Fruit fly (Drosophila melanogaster): Measurements from ENCODE around the gene Cpsf6.

Gene Cpsf6

dm6 chr3L:8315141-8315816 lies at the start of gene Cpsf6:
Gene Cpsf6 (minus strand): TSS chr3L:8315502.
- TF ChIP-seq tap (tag; optimal IDR thresholded peaks at IDR 0.05): no peak
- peak; percentile 79 for TF ChIP-seq gem (tag; optimal IDR thresholded peaks at IDR 0.05)
- TF ChIP-seq row (GFP tag; IDR thresholded peaks at IDR 0.05): peak; percentile 85
- TF ChIP-seq ac (GFP tag; optimal IDR thresholded peaks at IDR 0.05): no peak
- no peak for TF ChIP-seq tll (GFP tag; optimal IDR thresholded peaks at IDR 0.05)
- TF ChIP-seq dmrt11E (tag; optimal IDR thresholded peaks at IDR 0.05): peak; percentile 66
- peak; percentile 29 for TF ChIP-seq vfl (GFP tag; optimal IDR thresholded peaks at IDR 0.05)
- no peak for TF ChIP-seq CG1792 (GFP tag; optimal IDR thresholded peaks at IDR 0.05)
- TF ChIP-seq abd-A (tag; optimal IDR thresholded peaks at IDR 0.05): no peak
- TF ChIP-seq MESR4 (GFP tag; optimal IDR thresholded peaks at IDR 0.05): peak; percentile 90
- peak; percentile 77 for TF ChIP-seq Xrp1 (GFP tag; IDR thresholded peaks at IDR 0.05)
- peak; percentile 28 for TF ChIP-seq CG10543 (GFP tag; optimal IDR thresholded peaks at IDR 0.05)
- TF ChIP-seq HLHmδ (GFP tag; optimal IDR thresholded peaks at IDR 0.05): no peak
- TF ChIP-seq Bteb2 (GFP tag; optimal IDR thresholded peaks at IDR 0.05): peak; percentile 35
- no peak for TF ChIP-seq HLH4C (GFP tag; IDR thresholded peaks at IDR 0.05; ENCODE audit: partially characterized antibody)
- no peak for TF ChIP-seq gcm2 (GFP tag; optimal IDR thresholded peaks at IDR 0.05)
- TF ChIP-seq CG32767 (GFP tag; IDR thresholded peaks at IDR 0.05): peak; percentile 94
- TF ChIP-seq bbx (GFP tag; IDR thresholded peaks at IDR 0.05; ENCODE audit: partially characterized antibody): no peak
- TF ChIP-seq CG11695 (GFP tag; IDR thresholded peaks at IDR 0.05): peak; percentile 60; the same call in 2 of the 3 replicates
- TF ChIP-seq bowl (GFP tag; IDR thresholded peaks at IDR 0.05): no peak
- TF ChIP-seq CG1832 (GFP tag; optimal IDR thresholded peaks at IDR 0.05): peak; percentile 88
- TF ChIP-seq CG1602 (GFP tag; optimal IDR thresholded peaks at IDR 0.05): peak; percentile 74
- TF ChIP-seq CG8765 (GFP tag; IDR thresholded peaks at IDR 0.05): peak; percentile 50; the same call in 1 of the 2 replicates
- peak; percentile 62 for TF ChIP-seq HmgD (GFP tag; optimal IDR thresholded peaks at IDR 0.05)
- peak; percentile 31 for TF ChIP-seq mirr (GFP tag; optimal IDR thresholded peaks at IDR 0.05)
- no peak for TF ChIP-seq CG10321 (GFP tag; IDR thresholded peaks at IDR 0.05)
- no peak for TF ChIP-seq luna (GFP tag; optimal IDR thresholded peaks at IDR 0.05)
- TF ChIP-seq CG13775 (GFP tag; optimal IDR thresholded peaks at IDR 0.05): peak; percentile 43
- TF ChIP-seq kni (GFP tag; optimal IDR thresholded peaks at IDR 0.05): no peak
- no peak for TF ChIP-seq Six4 (GFP tag; optimal IDR thresholded peaks at IDR 0.05)
- TF ChIP-seq wdn (GFP tag; IDR thresholded peaks at IDR 0.05): no peak
- TF ChIP-seq lov (optimal IDR thresholded peaks at IDR 0.05): no peak
- TF ChIP-seq lov (GFP tag; IDR thresholded peaks at IDR 0.05): no peak
- TF ChIP-seq her (GFP tag; optimal IDR thresholded peaks at IDR 0.05): no peak
- TF ChIP-seq odd (GFP tag; optimal IDR thresholded peaks at IDR 0.05): no peak
- TF ChIP-seq CG16863 (GFP tag; optimal IDR thresholded peaks at IDR 0.05): peak; percentile 17
- TF ChIP-seq lola (GFP tag; optimal IDR thresholded peaks at IDR 0.05): peak in 1 of 3 experiments; percentile 62
- TF ChIP-seq CG3838 (GFP tag; optimal IDR thresholded peaks at IDR 0.05): peak; percentile 46
- TF ChIP-seq toy (GFP tag; IDR thresholded peaks at IDR 0.05): no peak
- no peak for TF ChIP-seq C15 (GFP tag; IDR thresholded peaks at IDR 0.05)
- TF ChIP-seq Rfx (GFP tag; IDR thresholded peaks at IDR 0.05): peak; percentile 70
- peak; percentile 57 for TF ChIP-seq Hmr (GFP tag; optimal IDR thresholded peaks at IDR 0.05)
- no peak for TF ChIP-seq fd64A (GFP tag; optimal IDR thresholded peaks at IDR 0.05)
- TF ChIP-seq nom (GFP tag; optimal IDR thresholded peaks at IDR 0.05): peak; percentile 50
- TF ChIP-seq D (optimal IDR thresholded peaks at IDR 0.05): no peak
- peak; percentile 30 for TF ChIP-seq D (GFP tag; optimal IDR thresholded peaks at IDR 0.05)
- peak; percentile 3 for TF ChIP-seq pfk (GFP tag; optimal IDR thresholded peaks at IDR 0.05)
- no peak for TF ChIP-seq CG10565 (GFP tag; optimal IDR thresholded peaks at IDR 0.05)
- peak; percentile 29 for TF ChIP-seq Bdp1 (GFP tag; optimal IDR thresholded peaks at IDR 0.05)
- peak; percentile 39; the same call in 1 of the 2 replicates for TF ChIP-seq CG11247 (GFP tag; IDR thresholded peaks at IDR 0.05)

Measured in whole organism, embryonic.